Worm (Caenorhabditis elegans) whole organism, L4 larva: ENCODE results near the gene fbxa-211.

Experiments used
- F10B5.3 ChIP-seq: sonication (generic microtip); optimal IDR thresholded peaks from 2 replicates; lab custom pipeline; 2016; ENCODE audit warnings: mild to moderate bottlenecking, missing genetic modification characterization, missing compliant biosample characterization
- Y48G9A.11 ChIP-seq: fragments of 200-800 bp; sonication (Bioruptor generic); IDR thresholded peaks from 2 replicates; pipeline ENCODE4 v1.3.6; 2022; ENCODE audit warnings: missing genetic modification reagents, missing genetic modification characterization, missing compliant biosample characterization
- ZK337.2 ChIP-seq: fragments of 200-800 bp; sonication (Bioruptor generic); IDR thresholded peaks from 2 replicates; pipeline ENCODE4 v1.3.6; 2022; ENCODE audit warnings: missing genetic modification reagents, missing genetic modification characterization, missing compliant biosample characterization
- ama-1 ChIP-seq: fragments of 150-350 bp; optimal IDR thresholded peaks from 2 replicates; lab custom pipeline; 2014; ENCODE audit warnings: inconsistent platforms, mixed read lengths
- ceh-32 ChIP-seq: sonication (generic microtip); optimal IDR thresholded peaks from 2 replicates; lab custom pipeline; 2016; ENCODE audit warnings: mild to moderate bottlenecking, missing genetic modification characterization, missing compliant biosample characterization; ENCODE audit not compliant: poor library complexity
- cey-2 ChIP-seq: sonication (generic microtip); optimal IDR thresholded peaks from 3 replicates; lab custom pipeline; 2017; ENCODE audit warnings: missing genetic modification characterization, mild to moderate bottlenecking, missing compliant biosample characterization, antibody characterized with exemption, borderline replicate concordance; ENCODE audit not compliant: insufficient read depth
- daf-8 ChIP-seq: fragments of 200-800 bp; sonication (Bioruptor generic); IDR thresholded peaks from 2 replicates; pipeline ENCODE4 v1.3.6; 2022; ENCODE audit warnings: missing genetic modification characterization, missing compliant biosample characterization
- dmd-6 ChIP-seq: fragments of 200-800 bp; sonication (Bioruptor generic); IDR thresholded peaks from 2 replicates; pipeline ENCODE4 v1.3.6; 2022; ENCODE audit warnings: missing genetic modification reagents, missing genetic modification characterization, missing compliant biosample characterization
- dmd-8 ChIP-seq: fragments of 200-800 bp; sonication (Bioruptor generic); IDR thresholded peaks from 2 replicates; pipeline ENCODE4 v1.3.6; 2022; ENCODE audit warnings: missing genetic modification characterization, missing compliant biosample characterization
- duxl-1 ChIP-seq: sonication (generic microtip); optimal IDR thresholded peaks from 2 replicates; lab custom pipeline; 2016; ENCODE audit warnings: mild to moderate bottlenecking, missing genetic modification characterization, moderate library complexity, missing compliant biosample characterization; ENCODE audit not compliant: poor library complexity
- fkh-10 ChIP-seq: fragments of 150-350 bp; optimal IDR thresholded peaks from 2 replicates; lab custom pipeline; 2014; ENCODE audit warnings: missing biosample characterization, missing genetic modification reagents, missing genetic modification characterization
- lin-38 ChIP-seq: fragments of 200-800 bp; sonication (Bioruptor generic); IDR thresholded peaks from 2 replicates; pipeline ENCODE4 v1.3.6; 2022; ENCODE audit warnings: missing genetic modification reagents, missing genetic modification characterization, missing compliant biosample characterization
- madf-5 ChIP-seq, 2 experiments: fragments of 200-800 bp; sonication (Bioruptor generic); IDR thresholded peaks; 2 replicates each; pipeline ENCODE4 v1.3.6; 2022; ENCODE audit warnings: missing compliant biosample characterization in 2 of 2, missing genetic modification characterization in 2 of 2
- madf-9 ChIP-seq: fragments of 200-800 bp; sonication (Bioruptor generic); conservative IDR thresholded peaks from 2 replicates; pipeline ENCODE4 v1.3.6; 2022; ENCODE audit warnings: missing genetic modification reagents, missing genetic modification characterization, missing compliant biosample characterization
- mxl-2 ChIP-seq: fragments of 200-800 bp; sonication (Bioruptor generic); conservative IDR thresholded peaks from 2 replicates; pipeline ENCODE4 v1.3.6; 2022; ENCODE audit warnings: missing genetic modification reagents, missing genetic modification characterization, missing compliant biosample characterization
- nhr-10 ChIP-seq: fragments of 150-350 bp; optimal IDR thresholded peaks from 2 replicates; lab custom pipeline; 2014; ENCODE audit warnings: missing biosample characterization, missing genetic modification characterization
- nhr-237 ChIP-seq: sonication (generic microtip); optimal IDR thresholded peaks from 2 replicates; lab custom pipeline; 2017; ENCODE audit warnings: missing biosample characterization, missing genetic modification characterization
- nhr-28 ChIP-seq: fragments of 150-350 bp; optimal IDR thresholded peaks from 2 replicates; lab custom pipeline; 2014; ENCODE audit warnings: missing biosample characterization, missing genetic modification characterization
- nhr-77 ChIP-seq: fragments of 150-350 bp; optimal IDR thresholded peaks from 2 replicates; lab custom pipeline; 2014; ENCODE audit warnings: missing biosample characterization, missing genetic modification characterization
- php-3 ChIP-seq: fragments of 200-800 bp; sonication (Bioruptor generic); IDR thresholded peaks from 2 replicates; pipeline ENCODE4 v1.3.6; 2022; ENCODE audit warnings: missing genetic modification reagents, missing genetic modification characterization, missing compliant biosample characterization
- snpc-4 ChIP-seq: fragments of 150-350 bp; optimal IDR thresholded peaks from 2 replicates; lab custom pipeline; 2014; ENCODE audit warnings: missing biosample characterization, missing genetic modification characterization
- spr-1 ChIP-seq: sonication (generic microtip); optimal IDR thresholded peaks from 2 replicates; lab custom pipeline; 2016; ENCODE audit warnings: mild to moderate bottlenecking, missing genetic modification characterization, missing compliant biosample characterization
- unc-62 ChIP-seq, 3 experiments: fragments of 150-350 bp in 1 of 3; sonication (generic microtip); optimal IDR thresholded peaks in 2 of 3; peaks in 1 of 3; 1 replicate in 1 of 3; 2 replicates in 2 of 3; lab custom pipeline; 2014 to 2017; ENCODE audit warnings: missing biosample characterization in 3 of 3, missing genetic modification characterization in 3 of 3, missing genetic modification reagents in 3 of 3, missing genotype in 1 of 3
- zfp-3 ChIP-seq: fragments of 200-800 bp; sonication (Bioruptor generic); conservative IDR thresholded peaks from 2 replicates; pipeline ENCODE4 v1.3.6; 2022; ENCODE audit warnings: missing genetic modification reagents, missing genetic modification characterization, missing compliant biosample characterization

fbxa-211 gene

ce11 chrV:18164758-18165157, 37.4 kb downstream of the fbxa-211 start, which contains the start of gene C14A6.5:
TSS of gene C14A6.5 (minus strand) at chrV:18164858.
- TF ChIP-seq nhr-28 (no peak), daf-8 (GFP tag; lab: Robert Waterston, UW) (no peak)

- TF ChIP-seq duxl-1 (tag; lab: Kevin White, UChicago), result no peak
- no peak for TF ChIP-seq Y48G9A.11
- no peak for TF ChIP-seq snpc-4 (tag; lab: Kevin White, UChicago)
- peak in 1 of 2 experiments; percentile 89 for TF ChIP-seq unc-62 (GFP tag; optimal IDR thresholded peaks at IDR 0.05 in 1 of 2; lab: Kevin White, UChicago)
- TF ChIP-seq unc-62 (tag; optimal IDR thresholded peaks at IDR 0.05; lab: Kevin White, UChicago), result no peak
- TF ChIP-seq zfp-3 (GFP tag; lab: Robert Waterston, UW), result no peak
- TF ChIP-seq spr-1 (tag; lab: Kevin White, UChicago), result no peak
- TF ChIP-seq nhr-77 (tag; lab: Kevin White, UChicago), result no peak
- TF ChIP-seq ceh-32, result no peak
These were observed 39.8 kb downstream of the fbxa-211 start, which contains the start of gene C14A6.6 for ce11 chrV:18167161-18167560. TSS of gene C14A6.6 (minus strand) at chrV:18167261.

ce11 chrV:18168266-18168665, 40.9 kb downstream of the fbxa-211 start, which contains the start of gene C14A6.7:
TSS of gene C14A6.7 (minus strand) at chrV:18168366.
- TF ChIP-seq mxl-2 (no peak), F10B5.3 (tag; lab: Kevin White, UChicago) (no peak)

ce11 chrV:18171568-18171967, 44.2 kb downstream of the fbxa-211 start, which contains the start of gene C14A6.8:
TSS of gene C14A6.8 (minus strand) at chrV:18171668.
- no peak for TF ChIP-seq ZK337.2
- no peak for TF ChIP-seq dmd-6
- no peak for TF ChIP-seq fkh-10 (GFP tag; lab: Kevin White, UChicago)
- no peak for TF ChIP-seq Y48G9A.11
- no peak for TF ChIP-seq cey-2 (tag; lab: Kevin White, UChicago)
- no peak for TF ChIP-seq madf-9 (GFP tag; lab: Robert Waterston, UW)
- no peak for TF ChIP-seq nhr-10 (tag; lab: Kevin White, UChicago)
- TF ChIP-seq lin-38, result no peak
- TF ChIP-seq nhr-237 (tag; lab: Kevin White, UChicago), result no peak
- no peak for TF ChIP-seq php-3
- no peak for TF ChIP-seq ama-1

ce11 chrV:18174951-18175350, 47.6 kb downstream of the fbxa-211 start:
- peak in 1 of 2 experiments; percentile 69; a peak in 1 of 4 replicates for TF ChIP-seq madf-5 (GFP tag; IDR thresholded peaks at IDR 0.05; lab: Robert Waterston, UW)
- 0 out of 2 replicates have a peak, but pooled peaks have one; percentile 35 for TF ChIP-seq dmd-8
